Worm (Caenorhabditis elegans) whole organism, late embryonic: ENCODE results near the gene ZK1320.13.

ENCODE experiments used
- ceh-24 ChIP-seq: sonication (generic microtip); optimal IDR thresholded peaks from 2 replicates; lab custom pipeline; 2016; ENCODE audit warnings: mild to moderate bottlenecking, missing genetic modification characterization, missing compliant biosample characterization
- ceh-48 ChIP-seq: sonication (generic microtip); optimal IDR thresholded peaks from 2 replicates; lab custom pipeline; 2016; ENCODE audit warnings: missing genetic modification characterization, inconsistent platforms, missing compliant biosample characterization
- fkh-6 ChIP-seq: sonication (generic microtip); optimal IDR thresholded peaks from 2 replicates; lab custom pipeline; 2016; ENCODE audit warnings: missing genetic modification characterization, missing compliant biosample characterization
- pha-2 ChIP-seq: sonication (generic microtip); optimal IDR thresholded peaks from 2 replicates; lab custom pipeline; 2017; ENCODE audit warnings: mild to moderate bottlenecking, missing genetic modification characterization, missing compliant biosample characterization
- rnt-1 ChIP-seq: sonication (generic microtip); optimal IDR thresholded peaks from 2 replicates; lab custom pipeline; 2016; ENCODE audit warnings: missing genetic modification characterization, missing compliant biosample characterization

- TF ChIP-seq ceh-48 (tag; lab: Kevin White, UChicago) (no peak), rnt-1 (no peak), pha-2 (no peak), ceh-24 (no peak), fkh-6 (no peak)
Measured at ce11 chrII:9653679-9654078, 26.9 kb upstream of the ZK1320.13 start, which contains the start of gene ZK1307.2.
